Fruit fly (Drosophila melanogaster) S2 (cell line): Measurements from ENCODE around the gene CG13694.

Source experiments
- CG8478 ChIP-seq: fragments of >200 bp; optimal IDR thresholded peaks from 2 replicates; lab custom pipeline; 2018
- CTCF ChIP-seq, 2 experiments: fragments of >200 bp; optimal IDR thresholded peaks; 2 replicates each; lab custom pipeline; 2018

- TF ChIP-seq CTCF (optimal IDR thresholded peaks at IDR 0.05; lab: Kevin White, UChicago) = no peak
- TF ChIP-seq CG8478 (lab: Kevin White, UChicago) = peak; percentile 29
Observed at dm6 chr2L:160581-161452, 44.5 kb upstream of the CG13694 start.
